Fruit fly (Drosophila melanogaster) whole organism, wandering third instar larva: ENCODE results near the gene eater.

ENCODE experiments used
- Abd-B ChIP-seq: fragments of >200 bp; optimal IDR thresholded peaks from 2 replicates; lab custom pipeline; 2017; ENCODE audit warnings: missing biosample characterization, missing genetic modification characterization
- CG32264 ChIP-seq: fragments of 200-800 bp; sonication (Bioruptor generic); optimal IDR thresholded peaks from 2 replicates; lab custom pipeline; 2016; ENCODE audit warnings: missing biosample characterization, missing genetic modification characterization
- CG9705 ChIP-seq: fragments of 200-800 bp; sonication (Bioruptor generic); optimal IDR thresholded peaks from 2 replicates; lab custom pipeline; 2018; ENCODE audit warnings: missing biosample characterization, mild to moderate bottlenecking, missing genetic modification characterization
- CrebA ChIP-seq: fragments of 200-800 bp; sonication (Bioruptor generic); optimal IDR thresholded peaks from 2 replicates; lab custom pipeline; 2016; ENCODE audit warnings: missing biosample characterization, mild to moderate bottlenecking, missing genetic modification characterization, borderline replicate concordance
- Dfd ChIP-seq: fragments of >200 bp; optimal IDR thresholded peaks from 2 replicates; lab custom pipeline; 2017; ENCODE audit warnings: missing biosample characterization, missing genetic modification characterization
- Dif ChIP-seq: fragments of 200-275, 200-300 bp; sonication (Bioruptor generic); optimal IDR thresholded peaks from 2 replicates; lab custom pipeline; 2018; ENCODE audit warnings: missing biosample characterization, missing genetic modification characterization; ENCODE audit not compliant: partially characterized antibody
- GATAd ChIP-seq: sonication (Bioruptor generic); optimal IDR thresholded peaks from 2 replicates; lab custom pipeline; 2016; ENCODE audit warnings: missing biosample characterization, missing genetic modification characterization
- HLH106 ChIP-seq: fragments of 200-800 bp; optimal IDR thresholded peaks from 3 replicates; lab custom pipeline; 2019; ENCODE audit warnings: missing biosample characterization, mild to moderate bottlenecking, missing genetic modification characterization, moderate library complexity
- Hnf4 ChIP-seq: fragments of 200-800 bp; sonication (Bioruptor generic); optimal IDR thresholded peaks from 2 replicates; lab custom pipeline; 2016; ENCODE audit warnings: missing biosample characterization, mild to moderate bottlenecking, missing genetic modification characterization
- Hr78 ChIP-seq: fragments of >200 bp; optimal IDR thresholded peaks from 2 replicates; lab custom pipeline; 2017; ENCODE audit warnings: missing biosample characterization, missing genetic modification characterization
- Hr83 ChIP-seq: fragments of 200-300 bp; sonication (Bioruptor generic); optimal IDR thresholded peaks from 2 replicates; lab custom pipeline; 2016; ENCODE audit warnings: missing biosample characterization, mild to moderate bottlenecking, missing genetic modification characterization, moderate library complexity; ENCODE audit not compliant: poor library complexity, severe bottlenecking
- Jra ChIP-seq: sonication (Bioruptor generic); optimal IDR thresholded peaks from 2 replicates; lab custom pipeline; 2016; ENCODE audit warnings: missing biosample characterization, missing genetic modification characterization
- Mio ChIP-seq: sonication (Bioruptor generic); optimal IDR thresholded peaks from 2 replicates; lab custom pipeline; 2016; ENCODE audit warnings: missing biosample characterization, missing genetic modification characterization
- Myc ChIP-seq: fragments of >200 bp; optimal IDR thresholded peaks from 2 replicates; lab custom pipeline; 2017
- N ChIP-seq: fragments of >200 bp; optimal IDR thresholded peaks from 2 replicates; lab custom pipeline; 2018; ENCODE audit warnings: missing biosample characterization, missing external identifiers, missing genetic modification characterization
- OdsH ChIP-seq: fragments of 200-800 bp; sonication (Bioruptor generic); optimal IDR thresholded peaks from 2 replicates; lab custom pipeline; 2016; ENCODE audit warnings: missing biosample characterization, mild to moderate bottlenecking, missing genetic modification characterization
- Rel ChIP-seq, 2 experiments: fragments of 200-800 bp; sonication (Bioruptor generic) in 1 of 2; optimal IDR thresholded peaks; 2 replicates in 1 of 2; 3 replicates in 1 of 2; lab custom pipeline; 2016 to 2019; ENCODE audit warnings: mild to moderate bottlenecking in 2 of 2, missing biosample characterization in 2 of 2, missing genetic modification characterization in 2 of 2, moderate library complexity in 1 of 2
- Sp1 ChIP-seq: fragments of 200-800 bp; sonication (Bioruptor generic); optimal IDR thresholded peaks from 3 replicates; lab custom pipeline; 2019; ENCODE audit warnings: missing biosample characterization, mild to moderate bottlenecking, missing genetic modification characterization, moderate library complexity
- Vsx2 ChIP-seq: fragments of 200-300, 225-300 bp; sonication (Bioruptor generic); optimal IDR thresholded peaks from 2 replicates; lab custom pipeline; 2018; ENCODE audit warnings: missing biosample characterization, missing genetic modification characterization; ENCODE audit not compliant: partially characterized antibody
- br ChIP-seq: fragments of 200-800 bp; sonication (Bioruptor generic); optimal IDR thresholded peaks from 2 replicates; lab custom pipeline; 2016; ENCODE audit warnings: missing biosample characterization, missing genetic modification characterization
- brk ChIP-seq: fragments of 200-800 bp; sonication (Bioruptor generic); optimal IDR thresholded peaks from 2 replicates; lab custom pipeline; 2016; ENCODE audit warnings: missing biosample characterization, mild to moderate bottlenecking, missing genetic modification characterization
- dl ChIP-seq, 2 experiments: fragments of 175-275, 200-275 bp in 1 of 2; fragments of 200-275 bp in 1 of 2; sonication (Bioruptor generic); optimal IDR thresholded peaks; lab custom pipeline; 2018; ENCODE audit warnings: mild to moderate bottlenecking in 2 of 2, missing biosample characterization in 2 of 2, missing genetic modification characterization in 2 of 2, moderate library complexity in 2 of 2; ENCODE audit not compliant: partially characterized antibody in 2 of 2, insufficient read depth in 1 of 2
- dmrt93B ChIP-seq: fragments of 200-800 bp; sonication (Bioruptor generic); optimal IDR thresholded peaks from 2 replicates; lab custom pipeline; 2018; ENCODE audit warnings: missing biosample characterization, mild to moderate bottlenecking, missing genetic modification characterization
- dsf ChIP-seq: sonication (Bioruptor generic); optimal IDR thresholded peaks from 2 replicates; lab custom pipeline; 2016; ENCODE audit warnings: missing biosample characterization, missing genetic modification characterization, borderline replicate concordance
- ey ChIP-seq: fragments of 200-800 bp; sonication (Bioruptor generic); optimal IDR thresholded peaks from 2 replicates; lab custom pipeline; 2016; ENCODE audit warnings: missing biosample characterization, missing genetic modification characterization
- foxo ChIP-seq, 2 experiments: fragments of 200-800 bp; sonication (Bioruptor generic); optimal IDR thresholded peaks; 2 replicates in 1 of 2; 3 replicates in 1 of 2; lab custom pipeline; 2016 to 2017; ENCODE audit warnings: missing biosample characterization in 2 of 2, missing genetic modification characterization in 2 of 2
- fru ChIP-seq: fragments of 200-800 bp; sonication (Bioruptor generic); optimal IDR thresholded peaks from 3 replicates; lab custom pipeline; 2016; ENCODE audit warnings: missing biosample characterization, mild to moderate bottlenecking, missing genetic modification characterization
- h ChIP-seq: fragments of 200-800 bp; sonication (Bioruptor generic); optimal IDR thresholded peaks from 3 replicates; lab custom pipeline; 2016; ENCODE audit warnings: missing biosample characterization, mild to moderate bottlenecking, missing genetic modification characterization
- jim ChIP-seq: fragments of 175-275, 200-325 bp; sonication (Bioruptor generic); optimal IDR thresholded peaks from 2 replicates; lab custom pipeline; 2016; ENCODE audit warnings: missing biosample characterization, mild to moderate bottlenecking, missing genetic modification characterization
- lola ChIP-seq: fragments of >200 bp; optimal IDR thresholded peaks from 2 replicates; lab custom pipeline; 2017; ENCODE audit warnings: missing biosample characterization, missing genetic modification characterization
- pan ChIP-seq: fragments of >200 bp; optimal IDR thresholded peaks from 2 replicates; lab custom pipeline; 2017
- psq ChIP-seq: fragments of 200-800 bp; sonication (Bioruptor generic); optimal IDR thresholded peaks from 3 replicates; lab custom pipeline; 2017; ENCODE audit warnings: missing biosample characterization, mild to moderate bottlenecking, missing genetic modification characterization, moderate library complexity
- rgr ChIP-seq: fragments of 200-800 bp; sonication (Bioruptor generic); optimal IDR thresholded peaks from 3 replicates; lab custom pipeline; 2016; ENCODE audit warnings: missing biosample characterization, mild to moderate bottlenecking, missing genetic modification characterization
- sage ChIP-seq: fragments of 200-800 bp; sonication (Bioruptor generic); optimal IDR thresholded peaks from 2 replicates; lab custom pipeline; 2016; ENCODE audit warnings: missing biosample characterization, mild to moderate bottlenecking, missing genetic modification characterization
- sv ChIP-seq: fragments of 200-800 bp; sonication (Bioruptor generic); optimal IDR thresholded peaks from 3 replicates; lab custom pipeline; 2016; ENCODE audit warnings: missing biosample characterization, missing genetic modification characterization
- tai ChIP-seq: sonication (Bioruptor generic); optimal IDR thresholded peaks from 2 replicates; lab custom pipeline; 2016; ENCODE audit warnings: missing biosample characterization, missing genetic modification characterization
- usp ChIP-seq: fragments of >200 bp; optimal IDR thresholded peaks from 2 replicates; lab custom pipeline; 2017; ENCODE audit warnings: missing biosample characterization, missing genetic modification characterization
- woc ChIP-seq: sonication (Bioruptor generic); optimal IDR thresholded peaks from 2 replicates; lab custom pipeline; 2016; ENCODE audit warnings: missing biosample characterization, mild to moderate bottlenecking, missing genetic modification characterization

The eater gene

DNA sequence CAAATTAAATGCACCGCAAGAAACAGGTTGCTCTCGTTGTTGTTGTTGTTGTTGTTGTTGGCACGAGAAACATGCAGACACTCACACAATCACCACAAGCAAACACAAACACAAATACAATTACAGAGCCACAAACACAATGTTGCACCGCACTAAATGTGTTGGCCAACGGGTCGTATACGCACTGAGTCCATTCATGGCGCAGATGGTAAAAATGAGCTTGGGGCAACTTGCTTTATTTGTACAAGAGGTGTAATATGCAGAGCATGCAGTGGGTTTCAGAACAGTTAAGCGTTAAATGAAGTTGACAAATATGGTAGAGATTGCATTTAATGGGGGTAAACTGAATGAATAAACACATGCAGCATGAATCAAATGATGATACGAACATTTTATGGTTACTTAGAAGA lies 38.4 kb upstream of the eater start:
- TF ChIP-seq Hr83 (GFP tag; lab: Kevin White, UChicago): no peak
- no peak for TF ChIP-seq h
- no peak for TF ChIP-seq jim
- no peak for TF ChIP-seq Hnf4 (GFP tag; lab: Kevin White, UChicago)
- no peak for TF ChIP-seq woc
- no peak for TF ChIP-seq N (GFP tag; lab: Kevin White, UChicago)
- TF ChIP-seq psq (GFP tag; lab: Kevin White, UChicago): no peak
- no peak for TF ChIP-seq sage (GFP tag; lab: Kevin White, UChicago)
- TF ChIP-seq fru (GFP tag; lab: Kevin White, UChicago): no peak
- no peak for TF ChIP-seq rgr (GFP tag; lab: Kevin White, UChicago)
- no peak for TF ChIP-seq dsf
- no peak for TF ChIP-seq lola
- no peak for TF ChIP-seq Myc (lab: Kevin White, UChicago)
- TF ChIP-seq sv (GFP tag; lab: Kevin White, UChicago): no peak
- TF ChIP-seq CrebA (GFP tag; lab: Kevin White, UChicago): no peak

DNA sequence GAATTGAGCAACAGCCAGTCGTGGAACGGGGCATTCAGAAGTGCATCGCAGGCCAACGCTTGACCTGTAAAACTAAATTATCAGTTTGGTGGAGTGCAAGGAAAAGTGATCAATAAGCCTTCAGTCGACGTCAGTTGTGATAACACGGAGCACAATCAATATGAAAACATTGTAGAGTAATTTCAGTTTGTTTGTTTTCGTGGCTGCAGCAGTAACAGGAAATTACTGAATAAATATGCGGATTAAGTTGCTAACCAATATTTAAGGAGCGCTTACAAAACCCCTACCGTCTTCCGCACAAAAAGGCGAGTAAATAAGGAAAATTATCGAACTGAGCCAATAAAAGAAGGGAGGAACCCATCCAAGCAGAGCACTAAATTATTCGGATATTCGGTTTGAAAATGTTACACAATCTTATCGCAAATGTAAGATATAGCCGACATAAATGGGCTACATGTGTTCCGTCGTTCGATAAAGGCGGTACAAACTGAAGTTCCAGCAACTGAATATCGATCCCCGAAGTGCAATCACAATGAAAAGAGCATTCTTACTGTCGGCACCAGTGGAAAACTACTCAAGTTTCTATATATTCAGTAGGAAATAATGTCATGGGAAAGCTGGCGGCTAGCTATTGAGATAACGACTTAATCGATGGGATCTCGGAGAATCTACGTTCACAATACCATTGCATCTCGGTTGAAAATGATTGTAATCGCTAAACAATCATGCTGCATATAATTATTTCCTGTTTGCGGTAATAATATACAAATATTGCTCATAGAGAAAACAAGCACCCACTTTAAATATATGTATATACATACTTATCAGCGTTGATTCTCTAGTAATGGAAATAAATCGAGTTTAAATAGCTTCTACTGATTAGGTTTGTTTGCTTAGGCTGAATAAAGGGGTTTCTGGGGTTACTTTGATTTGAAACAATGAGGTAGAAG lies 36.5 kb upstream of the eater start:
- no peak for TF ChIP-seq usp (GFP tag; lab: Kevin White, UChicago)
- TF ChIP-seq psq (GFP tag; lab: Kevin White, UChicago): peak; percentile 30
- no peak for TF ChIP-seq Rel (GFP tag; optimal IDR thresholded peaks at IDR 0.05; lab: Kevin White, UChicago)
- no peak for TF ChIP-seq Rel (tag; optimal IDR thresholded peaks at IDR 0.05; lab: Kevin White, UChicago)
- no peak for TF ChIP-seq Vsx2 (GFP tag; lab: Kevin White, UChicago)
- no peak for TF ChIP-seq CG32264 (GFP tag; lab: Kevin White, UChicago)
- peak; percentile 37 for TF ChIP-seq Hnf4 (GFP tag; lab: Kevin White, UChicago)
- no peak for TF ChIP-seq woc
- no peak for TF ChIP-seq Jra (GFP tag; lab: Kevin White, UChicago)
- TF ChIP-seq lola: no peak
- peak; percentile 26 for TF ChIP-seq Sp1 (GFP tag; lab: Kevin White, UChicago)
- TF ChIP-seq dsf: no peak
- TF ChIP-seq CrebA (GFP tag; lab: Kevin White, UChicago): no peak
- no peak for TF ChIP-seq dl (GFP tag; optimal IDR thresholded peaks at IDR 0.05; lab: Kevin White, UChicago; ENCODE audit: insufficient read depth in 1 of 2, partially characterized antibody in 2 of 2)
- no peak for TF ChIP-seq Dfd (GFP tag; lab: Kevin White, UChicago)
- peak; percentile 4 for TF ChIP-seq ey
- TF ChIP-seq Hr83 (GFP tag; lab: Kevin White, UChicago): no peak
- peak; percentile 55 for TF ChIP-seq rgr (GFP tag; lab: Kevin White, UChicago)
- TF ChIP-seq Abd-B (GFP tag; lab: Kevin White, UChicago): no peak
- no peak for TF ChIP-seq sv (GFP tag; lab: Kevin White, UChicago)
- peak; percentile 36 for TF ChIP-seq h
- TF ChIP-seq br (GFP tag; lab: Kevin White, UChicago): peak; percentile 51
- TF ChIP-seq tai (GFP tag; lab: Kevin White, UChicago): no peak
- no peak for TF ChIP-seq CG9705
- no peak for TF ChIP-seq sage (GFP tag; lab: Kevin White, UChicago)
- TF ChIP-seq fru (GFP tag; lab: Kevin White, UChicago): peak; percentile 38
- TF ChIP-seq Hr78 (GFP tag; lab: Kevin White, UChicago): no peak
- TF ChIP-seq dmrt93B (GFP tag; lab: Kevin White, UChicago): peak; percentile 11
- no peak for TF ChIP-seq N (GFP tag; lab: Kevin White, UChicago)
- peak in 1 of 2 experiments; percentile 27 for TF ChIP-seq foxo (GFP tag; optimal IDR thresholded peaks at IDR 0.05; lab: Kevin White, UChicago)
- TF ChIP-seq HLH106: no peak
- no peak for TF ChIP-seq brk (GFP tag; lab: Kevin White, UChicago)
- no peak for TF ChIP-seq Mio
- TF ChIP-seq Myc (lab: Kevin White, UChicago): no peak
- no peak for TF ChIP-seq GATAd
- TF ChIP-seq jim: no peak
- peak; percentile 62 for TF ChIP-seq OdsH (GFP tag; lab: Kevin White, UChicago)
- TF ChIP-seq Dif (GFP tag; lab: Kevin White, UChicago): no peak
- no peak for TF ChIP-seq pan (lab: Kevin White, UChicago)
- TF ChIP-seq, all 38 proteins: peak for 11
